Worm (Caenorhabditis elegans) whole organism, mixed stage, embryonic: ENCODE data around the gene tbc-20.

Experiments
- M03D4.4 ChIP-seq: sonication (generic microtip); optimal IDR thresholded peaks from 2 replicates; lab custom pipeline; 2017; ENCODE audit warnings: mild to moderate bottlenecking, missing genetic modification characterization, missing compliant biosample characterization
- bed-3 ChIP-seq: fragments of 200-800 bp; sonication (Bioruptor generic); optimal IDR thresholded peaks from 3 replicates; lab custom pipeline; 2018; ENCODE audit warnings: mild to moderate bottlenecking, missing genetic modification characterization, moderate library complexity, missing compliant biosample characterization
- blmp-1 ChIP-seq: fragments of 150-350 bp; optimal IDR thresholded peaks from 2 replicates; lab custom pipeline; 2014; ENCODE audit warnings: missing biosample characterization, missing genetic modification characterization
- ceh-39 ChIP-seq: fragments of 150-350 bp; optimal IDR thresholded peaks from 2 replicates; lab custom pipeline; 2014; ENCODE audit warnings: missing biosample characterization, missing genetic modification characterization
- ceh-43 ChIP-seq: fragments of 200-800 bp; sonication (Bioruptor generic); optimal IDR thresholded peaks from 2 replicates; lab custom pipeline; 2018; ENCODE audit warnings: mild to moderate bottlenecking, missing genetic modification characterization, moderate library complexity, missing compliant biosample characterization
- ces-1 ChIP-seq: fragments of 150-350 bp; optimal IDR thresholded peaks from 2 replicates; lab custom pipeline; 2014; ENCODE audit warnings: missing biosample characterization, missing genetic modification reagents, missing genetic modification characterization
- cnd-1 ChIP-seq: fragments of 200-800 bp; sonication (Bioruptor generic); optimal IDR thresholded peaks from 2 replicates; lab custom pipeline; 2018; ENCODE audit warnings: mild to moderate bottlenecking, missing genetic modification characterization, missing compliant biosample characterization
- drap-1 ChIP-seq: fragments of 200-800 bp; sonication (Bioruptor generic); optimal IDR thresholded peaks from 3 replicates; lab custom pipeline; 2018; ENCODE audit warnings: mild to moderate bottlenecking, missing genetic modification characterization, missing compliant biosample characterization
- elt-1 ChIP-seq: sonication (generic microtip); optimal IDR thresholded peaks from 2 replicates; lab custom pipeline; 2017; ENCODE audit warnings: missing genetic modification characterization, mild to moderate bottlenecking, missing compliant biosample characterization, antibody characterized with exemption, moderate library complexity, borderline replicate concordance; ENCODE audit not compliant: insufficient read depth
- elt-3 ChIP-seq: fragments of 150-350 bp; optimal IDR thresholded peaks from 2 replicates; lab custom pipeline; 2014; ENCODE audit warnings: missing biosample characterization, missing genetic modification characterization
- flh-1 ChIP-seq: fragments of 200-800 bp; sonication (Bioruptor generic); optimal IDR thresholded peaks from 2 replicates; lab custom pipeline; 2018; ENCODE audit warnings: mild to moderate bottlenecking, missing genetic modification characterization, moderate library complexity, missing compliant biosample characterization
- ham-2 ChIP-seq: fragments of 200-800 bp; sonication (Bioruptor generic); optimal IDR thresholded peaks from 2 replicates; lab custom pipeline; 2018; ENCODE audit warnings: mild to moderate bottlenecking, missing genetic modification characterization, missing compliant biosample characterization
- hlh-1 ChIP-seq: fragments of 150-350 bp; optimal IDR thresholded peaks from 2 replicates; lab custom pipeline; 2014; ENCODE audit warnings: missing biosample characterization, missing genetic modification reagents, missing genetic modification characterization
- lin-13 ChIP-seq: fragments of 150-350 bp; optimal IDR thresholded peaks from 2 replicates; lab custom pipeline; 2014; ENCODE audit warnings: missing biosample characterization, missing genetic modification characterization
- lsy-2 ChIP-seq: fragments of 150-350 bp; optimal IDR thresholded peaks from 2 replicates; lab custom pipeline; 2014; ENCODE audit warnings: missing biosample characterization, missing genetic modification characterization
- mep-1 ChIP-seq: fragments of 150-350 bp; optimal IDR thresholded peaks from 2 replicates; lab custom pipeline; 2017; ENCODE audit warnings: missing biosample characterization, missing genetic modification reagents, missing genetic modification characterization, inconsistent platforms
- mls-2 ChIP-seq: sonication (generic microtip); optimal IDR thresholded peaks from 2 replicates; lab custom pipeline; 2016; ENCODE audit warnings: mild to moderate bottlenecking, missing genetic modification characterization, moderate library complexity, missing compliant biosample characterization
- nhr-12 ChIP-seq: fragments of 150-350 bp; optimal IDR thresholded peaks from 2 replicates; lab custom pipeline; 2014; ENCODE audit warnings: missing biosample characterization, missing genetic modification characterization
- nhr-2 ChIP-seq: fragments of 150-350 bp; optimal IDR thresholded peaks from 2 replicates; lab custom pipeline; 2014; ENCODE audit warnings: missing biosample characterization, missing genetic modification characterization
- nhr-237 ChIP-seq: fragments of 150-350 bp; optimal IDR thresholded peaks from 2 replicates; lab custom pipeline; 2014; ENCODE audit warnings: missing biosample characterization, missing genetic modification characterization
- nhr-28 ChIP-seq: fragments of 150-350 bp; optimal IDR thresholded peaks from 2 replicates; lab custom pipeline; 2014; ENCODE audit warnings: missing biosample characterization, missing genetic modification characterization
- nhr-76 ChIP-seq: sonication (generic microtip); optimal IDR thresholded peaks from 2 replicates; lab custom pipeline; 2017; ENCODE audit warnings: missing biosample characterization, missing genetic modification characterization
- pha-4 ChIP-seq: fragments of 150-350 bp; optimal IDR thresholded peaks from 2 replicates; lab custom pipeline; 2018; ENCODE audit warnings: missing biosample characterization, missing genetic modification reagents, missing genetic modification characterization
- sem-2 ChIP-seq: fragments of 200-800 bp; sonication (Bioruptor generic); optimal IDR thresholded peaks from 2 replicates; lab custom pipeline; 2018; ENCODE audit warnings: mild to moderate bottlenecking, missing genetic modification characterization, missing compliant biosample characterization
- snpc-4 ChIP-seq: fragments of 150-350 bp; optimal IDR thresholded peaks from 2 replicates; lab custom pipeline; 2014; ENCODE audit warnings: missing biosample characterization, missing genetic modification characterization
- sptf-1 ChIP-seq: sonication (generic microtip); optimal IDR thresholded peaks from 2 replicates; lab custom pipeline; 2017; ENCODE audit warnings: mild to moderate bottlenecking, missing genetic modification characterization, moderate library complexity, missing compliant biosample characterization
- unc-120 ChIP-seq: sonication (generic microtip); optimal IDR thresholded peaks from 2 replicates; lab custom pipeline; 2017; ENCODE audit warnings: missing genetic modification characterization, missing compliant biosample characterization; ENCODE audit not compliant: poor library complexity, severe bottlenecking
- unc-39 ChIP-seq: fragments of 150-350 bp; optimal IDR thresholded peaks from 2 replicates; lab custom pipeline; 2014; ENCODE audit warnings: missing biosample characterization, missing genetic modification characterization
- unc-62 ChIP-seq: fragments of 150-350 bp; optimal IDR thresholded peaks from 2 replicates; lab custom pipeline; 2014; ENCODE audit warnings: missing biosample characterization, missing genetic modification reagents, missing genetic modification characterization
- zip-8 ChIP-seq: fragments of 150-350 bp; optimal IDR thresholded peaks from 2 replicates; lab custom pipeline; 2014; ENCODE audit warnings: missing biosample characterization, missing genetic modification characterization
- ztf-11 ChIP-seq: fragments of 150-350 bp; optimal IDR thresholded peaks from 2 replicates; lab custom pipeline; 2014; ENCODE audit warnings: missing biosample characterization, missing genetic modification characterization

tbc-20 gene

ce11 chrII:14805686-14806085, 7.4 kb downstream of the tbc-20 start, which contains the start of gene srt-11:
Gene srt-11 (plus strand): TSS chrII:14805986.
- TF ChIP-seq nhr-237 = no peak
- TF ChIP-seq drap-1 (GFP tag; lab: Kevin White, UChicago) = no peak
- TF ChIP-seq lin-13 (tag; lab: Kevin White, UChicago) = no peak
- TF ChIP-seq ceh-43 = no peak
- no peak for TF ChIP-seq blmp-1 (tag; lab: Kevin White, UChicago)
- TF ChIP-seq M03D4.4 (tag; lab: Kevin White, UChicago) = no peak
- TF ChIP-seq ces-1 (GFP tag; lab: Kevin White, UChicago) = no peak
- no peak for TF ChIP-seq unc-120
- no peak for TF ChIP-seq ham-2 (GFP tag; lab: Kevin White, UChicago)
- TF ChIP-seq sptf-1 (tag; lab: Kevin White, UChicago) = no peak
- TF ChIP-seq nhr-76 = no peak
- no peak for TF ChIP-seq nhr-12 (tag; lab: Kevin White, UChicago)

ce11 chrII:14808686-14809085, 10.4 kb downstream of the tbc-20 start, which contains the start of gene W01D2.6:
Gene W01D2.6 (plus strand): TSS chrII:14808986.
- TF ChIP-seq pha-4 (tag; lab: Kevin White, UChicago) (no peak), nhr-28 (tag; lab: Kevin White, UChicago) (no peak), lsy-2 (tag; lab: Kevin White, UChicago) (no peak), M03D4.4 (tag; lab: Kevin White, UChicago) (no peak), nhr-76 (no peak), ham-2 (GFP tag; lab: Kevin White, UChicago) (no peak), nhr-237 (no peak), snpc-4 (tag; lab: Kevin White, UChicago) (no peak)

ce11 chrII:14810609-14811008, 12.3 kb downstream of the tbc-20 start:
- TF ChIP-seq unc-62 (GFP tag; lab: Kevin White, UChicago) = no peak
- no peak for TF ChIP-seq mls-2 (tag; lab: Kevin White, UChicago)
- TF ChIP-seq ces-1 (GFP tag; lab: Kevin White, UChicago) = peak; percentile 26
- TF ChIP-seq nhr-12 (tag; lab: Kevin White, UChicago) = no peak
- TF ChIP-seq pha-4 (tag; lab: Kevin White, UChicago) = peak; percentile 3

- TF ChIP-seq M03D4.4 (tag; lab: Kevin White, UChicago) = no peak
- TF ChIP-seq cnd-1 (tag; lab: Kevin White, UChicago) = no peak
- no peak for TF ChIP-seq hlh-1 (tag; lab: Kevin White, UChicago)
- TF ChIP-seq ceh-39 (tag; lab: Kevin White, UChicago) = no peak
- no peak for TF ChIP-seq drap-1 (GFP tag; lab: Kevin White, UChicago)
- no peak for TF ChIP-seq snpc-4 (tag; lab: Kevin White, UChicago)
- no peak for TF ChIP-seq elt-3
- TF ChIP-seq flh-1 (GFP tag; lab: Kevin White, UChicago) = no peak
- no peak for TF ChIP-seq nhr-76
- TF ChIP-seq nhr-2 (tag; lab: Kevin White, UChicago) = no peak
- TF ChIP-seq ztf-11 (tag; lab: Kevin White, UChicago) = no peak
- TF ChIP-seq unc-39 = no peak
- TF ChIP-seq mls-2 (tag; lab: Kevin White, UChicago) = no peak
- TF ChIP-seq unc-62 (GFP tag; lab: Kevin White, UChicago) = no peak
- no peak for TF ChIP-seq nhr-12 (tag; lab: Kevin White, UChicago)
- no peak for TF ChIP-seq nhr-28 (tag; lab: Kevin White, UChicago)
- no peak for TF ChIP-seq bed-3 (GFP tag; lab: Kevin White, UChicago)
Observed at ce11 chrII:14811472-14811871, 13.2 kb downstream of the tbc-20 start.

ce11 chrII:14812231-14812630, 14.0 kb downstream of the tbc-20 start, which contains the start of gene osta-3:
Gene osta-3 (plus strand): TSS chrII:14812531.
- TF ChIP-seq M03D4.4 (tag; lab: Kevin White, UChicago) (no peak), nhr-237 (no peak)

- TF ChIP-seq drap-1 (GFP tag; lab: Kevin White, UChicago) = no peak
- TF ChIP-seq flh-1 (GFP tag; lab: Kevin White, UChicago) = no peak
- no peak for TF ChIP-seq lin-13 (tag; lab: Kevin White, UChicago)
- no peak for TF ChIP-seq blmp-1 (tag; lab: Kevin White, UChicago)
- TF ChIP-seq ztf-11 (tag; lab: Kevin White, UChicago) = no peak
- no peak for TF ChIP-seq ceh-39 (tag; lab: Kevin White, UChicago)
- TF ChIP-seq zip-8 = no peak
- TF ChIP-seq ham-2 (GFP tag; lab: Kevin White, UChicago) = no peak
- no peak for TF ChIP-seq elt-1
- no peak for TF ChIP-seq unc-62 (GFP tag; lab: Kevin White, UChicago)
- no peak for TF ChIP-seq sem-2 (GFP tag; lab: Kevin White, UChicago)
- TF ChIP-seq nhr-76 = no peak
- TF ChIP-seq mep-1 (tag; lab: Kevin White, UChicago) = no peak
- no peak for TF ChIP-seq nhr-237
- no peak for TF ChIP-seq sptf-1 (tag; lab: Kevin White, UChicago)
- no peak for TF ChIP-seq nhr-28 (tag; lab: Kevin White, UChicago)
- no peak for TF ChIP-seq ces-1 (GFP tag; lab: Kevin White, UChicago)
Observed at ce11 chrII:14812661-14813060, 14.4 kb downstream of the tbc-20 start.
